Fruit fly (Drosophila melanogaster) whole organism, embryonic: ENCODE measurements around the gene CG32379.

Experiments
- Abd-B ChIP-seq: fragments of 200-800 bp; sonication (Bioruptor generic); optimal IDR thresholded peaks from 2 replicates; lab custom pipeline; 2018; ENCODE audit warnings: missing biosample characterization, mild to moderate bottlenecking, missing genetic modification characterization, moderate library complexity
- CG13424 ChIP-seq: fragments of 200-800 bp; sonication (Bioruptor generic); optimal IDR thresholded peaks from 2 replicates; lab custom pipeline; 2019; ENCODE audit warnings: missing biosample characterization, mild to moderate bottlenecking, missing genetic modification characterization, moderate library complexity
- CG17186 ChIP-seq: fragments of 200-800 bp; sonication (Bioruptor generic); optimal IDR thresholded peaks from 3 replicates; lab custom pipeline; 2017; ENCODE audit warnings: missing biosample characterization, missing genetic modification reagents, missing genetic modification characterization
- CG17802 ChIP-seq: fragments of 200-800 bp; sonication (Bioruptor generic); optimal IDR thresholded peaks from 2 replicates; lab custom pipeline; 2018; ENCODE audit warnings: missing biosample characterization, mild to moderate bottlenecking, missing genetic modification characterization, moderate library complexity
- CG1832 ChIP-seq: fragments of 200-800 bp; sonication (Bioruptor generic); optimal IDR thresholded peaks from 2 replicates; lab custom pipeline; 2017; ENCODE audit warnings: missing biosample characterization, mild to moderate bottlenecking, missing genetic modification characterization, inconsistent platforms
- CG18619 ChIP-seq: fragments of 200-800 bp; sonication (Bioruptor generic); optimal IDR thresholded peaks from 3 replicates; lab custom pipeline; 2017; ENCODE audit warnings: missing biosample characterization, mild to moderate bottlenecking, missing genetic modification characterization
- CG30431 ChIP-seq: fragments of 200-800 bp; sonication (Bioruptor generic); optimal IDR thresholded peaks from 2 replicates; lab custom pipeline; 2017; ENCODE audit warnings: missing biosample characterization, missing genetic modification characterization
- CG33557 ChIP-seq: fragments of 200-800 bp; sonication (Bioruptor generic); optimal IDR thresholded peaks from 2 replicates; lab custom pipeline; 2019; ENCODE audit warnings: missing biosample characterization, mild to moderate bottlenecking, missing genetic modification characterization, moderate library complexity
- CG4328 ChIP-seq: fragments of 200-800 bp; sonication (Bioruptor generic); optimal IDR thresholded peaks from 3 replicates; lab custom pipeline; 2017; ENCODE audit warnings: missing biosample characterization, missing genetic modification reagents, missing genetic modification characterization
- CG4424 ChIP-seq: fragments of 200-800 bp; sonication (Bioruptor generic); optimal IDR thresholded peaks from 3 replicates; lab custom pipeline; 2016; ENCODE audit warnings: missing biosample characterization, missing genetic modification characterization
- CG5180 ChIP-seq: fragments of 200-800 bp; sonication (Bioruptor generic); optimal IDR thresholded peaks from 3 replicates; lab custom pipeline; 2017; ENCODE audit warnings: missing biosample characterization, missing genetic modification characterization, mild to moderate bottlenecking, moderate library complexity, missing genetic modification reagents
- CG6765 ChIP-seq: fragments of 200-800 bp; sonication (Bioruptor generic); optimal IDR thresholded peaks from 3 replicates; lab custom pipeline; 2017; ENCODE audit warnings: missing biosample characterization, mild to moderate bottlenecking, missing genetic modification characterization
- CG6791 ChIP-seq: fragments of 200-800 bp; sonication (Bioruptor generic); IDR thresholded peaks from 3 replicates; pipeline ENCODE4 v1.3.6; 2022; ENCODE audit warnings: missing biosample characterization, missing genetic modification characterization; ENCODE audit not compliant: partially characterized antibody
- CG6813 ChIP-seq: fragments of 200-800 bp; sonication (Bioruptor generic); optimal IDR thresholded peaks from 2 replicates; lab custom pipeline; 2017; ENCODE audit warnings: missing biosample characterization, missing genetic modification characterization, mild to moderate bottlenecking, moderate library complexity, missing genetic modification reagents
- CG7786 ChIP-seq: fragments of 200-800 bp; sonication (Bioruptor generic); optimal IDR thresholded peaks from 2 replicates; lab custom pipeline; 2016; ENCODE audit warnings: missing biosample characterization, missing genetic modification characterization
- CG8388 ChIP-seq: fragments of 200-800 bp; sonication (Bioruptor generic); optimal IDR thresholded peaks from 2 replicates; lab custom pipeline; 2019; ENCODE audit warnings: missing biosample characterization, mild to moderate bottlenecking, missing genetic modification characterization, moderate library complexity
- CG8944 ChIP-seq: fragments of 200-800 bp; sonication (Bioruptor generic); optimal IDR thresholded peaks from 3 replicates; lab custom pipeline; 2016; ENCODE audit warnings: missing biosample characterization, missing genetic modification characterization
- D19A ChIP-seq: fragments of 200-800 bp; optimal IDR thresholded peaks from 3 replicates; lab custom pipeline; 2019; ENCODE audit warnings: missing biosample characterization, mild to moderate bottlenecking, missing genetic modification characterization, moderate library complexity
- Hr39 ChIP-seq: fragments of >200 bp; optimal IDR thresholded peaks from 2 replicates; lab custom pipeline; 2017
- Lhr ChIP-seq: fragments of 200-800 bp; sonication (Bioruptor generic); optimal IDR thresholded peaks from 3 replicates; lab custom pipeline; 2017; ENCODE audit warnings: mild to moderate bottlenecking, missing biosample characterization, missing genetic modification reagents, missing genetic modification characterization
- Meics ChIP-seq: fragments of 200-800 bp; sonication (Bioruptor generic); optimal IDR thresholded peaks from 2 replicates; lab custom pipeline; 2017; ENCODE audit warnings: missing biosample characterization, mild to moderate bottlenecking, missing genetic modification characterization
- Trl ChIP-seq, 3 experiments: fragments of >200 bp in 2 of 3; fragments of 200-800 bp in 1 of 3; sonication (Bioruptor generic) in 1 of 3; optimal IDR thresholded peaks; 2 replicates in 1 of 3; 3 replicates in 2 of 3; lab custom pipeline; 2016 to 2017; ENCODE audit warnings: missing biosample characterization in 1 of 3, missing genetic modification characterization in 1 of 3
- al ChIP-seq: fragments of 200-800 bp; sonication (Bioruptor generic); IDR thresholded peaks from 2 replicates; pipeline ENCODE4 v1.3.6; 2022; ENCODE audit warnings: missing biosample characterization, missing genetic modification characterization
- bcd ChIP-seq: fragments of 200-800 bp; sonication (Bioruptor generic); optimal IDR thresholded peaks from 2 replicates; lab custom pipeline; 2017; ENCODE audit warnings: missing biosample characterization, mild to moderate bottlenecking, missing genetic modification characterization
- chif ChIP-seq, 2 experiments: fragments of 200-800 bp; sonication (Bioruptor generic); optimal IDR thresholded peaks; 3 replicates each; lab custom pipeline; 2016; ENCODE audit warnings: missing biosample characterization in 2 of 2, missing genetic modification characterization in 2 of 2
- ci ChIP-seq: fragments of 200-800 bp; sonication (Bioruptor generic); IDR thresholded peaks from 3 replicates; pipeline ENCODE4 v1.3.6; 2022; ENCODE audit warnings: missing biosample characterization, missing genetic modification characterization
- croc ChIP-seq: fragments of 200-800 bp; sonication (Bioruptor generic); conservative IDR thresholded peaks from 3 replicates; pipeline ENCODE4 v1.3.6; 2022; ENCODE audit warnings: missing biosample characterization, missing genetic modification characterization
- crol ChIP-seq: fragments of 200-800 bp; sonication (Bioruptor generic); IDR thresholded peaks from 2 replicates; pipeline ENCODE4 v1.3.6; 2022; ENCODE audit warnings: missing biosample characterization, missing genetic modification characterization
- dan ChIP-seq: fragments of 200-800 bp; sonication (Bioruptor generic); IDR thresholded peaks from 2 replicates; pipeline ENCODE4 v1.3.6; 2022; ENCODE audit warnings: missing biosample characterization, missing genetic modification characterization
- dmrt99B ChIP-seq: fragments of 200-800 bp; sonication (Bioruptor generic); optimal IDR thresholded peaks from 2 replicates; lab custom pipeline; 2018; ENCODE audit warnings: missing biosample characterization, mild to moderate bottlenecking, missing genetic modification characterization, moderate library complexity
- emc ChIP-seq: fragments of 200-800 bp; sonication (Bioruptor generic); optimal IDR thresholded peaks from 2 replicates; lab custom pipeline; 2016; ENCODE audit warnings: missing biosample characterization, missing genetic modification characterization
- eve ChIP-seq, 2 experiments: fragments of >200 bp; optimal IDR thresholded peaks; 2 replicates each; lab custom pipeline; 2017; ENCODE audit warnings: missing biosample characterization in 2 of 2, missing genetic modification characterization in 2 of 2
- fd3F ChIP-seq: fragments of 200-800 bp; sonication (Bioruptor generic); optimal IDR thresholded peaks from 2 replicates; lab custom pipeline; 2018; ENCODE audit warnings: missing biosample characterization, mild to moderate bottlenecking, missing genetic modification characterization, moderate library complexity
- fru ChIP-seq: fragments of >200 bp; optimal IDR thresholded peaks from 2 replicates; lab custom pipeline; 2017
- ftz-f1 ChIP-seq: fragments of 200-800 bp; sonication (Bioruptor generic); optimal IDR thresholded peaks from 2 replicates; lab custom pipeline; 2016; ENCODE audit warnings: missing biosample characterization, missing genetic modification characterization
- gem ChIP-seq: fragments of 200-800 bp; sonication (Bioruptor generic); optimal IDR thresholded peaks from 2 replicates; lab custom pipeline; 2019; ENCODE audit warnings: missing biosample characterization, mild to moderate bottlenecking, missing genetic modification characterization, moderate library complexity
- hb ChIP-seq: fragments of 200-800 bp; sonication (Bioruptor generic); IDR thresholded peaks from 3 replicates; pipeline ENCODE4 v1.3.6; 2022; ENCODE audit warnings: missing biosample characterization, missing genetic modification characterization; ENCODE audit not compliant: partially characterized antibody
- knrl ChIP-seq: fragments of 200-800 bp; sonication (Bioruptor generic); IDR thresholded peaks from 3 replicates; pipeline ENCODE4 v1.3.6; 2022; ENCODE audit warnings: missing biosample characterization, missing genetic modification characterization; ENCODE audit not compliant: partially characterized antibody
- lilli ChIP-seq: fragments of 200-800 bp; sonication (Bioruptor generic); optimal IDR thresholded peaks from 3 replicates; lab custom pipeline; 2016; ENCODE audit warnings: missing biosample characterization, missing genetic modification characterization
- mld ChIP-seq: fragments of 200-800 bp; sonication (Bioruptor generic); IDR thresholded peaks from 3 replicates; pipeline ENCODE4 v1.3.6; 2022; ENCODE audit warnings: missing biosample characterization, missing genetic modification characterization; ENCODE audit not compliant: partially characterized antibody
- nerfin-2 ChIP-seq: fragments of 200-800 bp; sonication (Bioruptor generic); IDR thresholded peaks from 2 replicates; pipeline ENCODE4 v1.3.6; 2022; ENCODE audit warnings: missing biosample characterization, missing genetic modification characterization; ENCODE audit not compliant: partially characterized antibody
- onecut ChIP-seq: fragments of 200-800 bp; sonication (Bioruptor generic); IDR thresholded peaks from 2 replicates; pipeline ENCODE4 v1.3.6; 2022; ENCODE audit warnings: missing biosample characterization, missing genetic modification characterization
- p53 ChIP-seq: fragments of 200-800 bp; sonication (Bioruptor generic); optimal IDR thresholded peaks from 2 replicates; lab custom pipeline; 2016; ENCODE audit warnings: missing biosample characterization, missing genetic modification characterization
- prd ChIP-seq, 3 experiments: fragments of >200 bp in 2 of 3; fragments of 200-800 bp in 1 of 3; sonication (Bioruptor generic) in 1 of 3; optimal IDR thresholded peaks in 2 of 3; IDR thresholded peaks in 1 of 3; 2 replicates in 2 of 3; 3 replicates in 1 of 3; pipeline versions ENCODE4 v1.3.6 to Lab custom; 2017 to 2022; ENCODE audit warnings: missing biosample characterization in 1 of 3, missing genetic modification characterization in 1 of 3
- sens-2 ChIP-seq: fragments of 200-800 bp; sonication (Bioruptor generic); IDR thresholded peaks from 2 replicates; pipeline ENCODE4 v1.3.6; 2022; ENCODE audit warnings: missing biosample characterization, missing genetic modification characterization
- sisA ChIP-seq: fragments of 200-800 bp; sonication (Bioruptor generic); IDR thresholded peaks from 2 replicates; pipeline ENCODE4 v1.3.6; 2022; ENCODE audit warnings: missing biosample characterization, missing genetic modification characterization
- slou ChIP-seq: fragments of 200-800 bp; sonication (Bioruptor generic); optimal IDR thresholded peaks from 3 replicates; lab custom pipeline; 2016; ENCODE audit warnings: missing biosample characterization, missing genetic modification characterization
- tna ChIP-seq: fragments of 200-800 bp; sonication (Bioruptor generic); IDR thresholded peaks from 2 replicates; pipeline ENCODE4 v1.3.6; 2022; ENCODE audit warnings: missing biosample characterization, missing genetic modification characterization; ENCODE audit not compliant: partially characterized antibody
- zen2 ChIP-seq: fragments of 200-800 bp; sonication (Bioruptor generic); IDR thresholded peaks from 3 replicates; pipeline ENCODE4 v1.3.6; 2022; ENCODE audit warnings: missing biosample characterization, missing genetic modification characterization; ENCODE audit not compliant: partially characterized antibody
- zf30C ChIP-seq: fragments of 200-800 bp; sonication (Bioruptor generic); optimal IDR thresholded peaks from 3 replicates; lab custom pipeline; 2018; ENCODE audit warnings: missing biosample characterization, mild to moderate bottlenecking, missing genetic modification characterization

Gene CG32379

DNA sequence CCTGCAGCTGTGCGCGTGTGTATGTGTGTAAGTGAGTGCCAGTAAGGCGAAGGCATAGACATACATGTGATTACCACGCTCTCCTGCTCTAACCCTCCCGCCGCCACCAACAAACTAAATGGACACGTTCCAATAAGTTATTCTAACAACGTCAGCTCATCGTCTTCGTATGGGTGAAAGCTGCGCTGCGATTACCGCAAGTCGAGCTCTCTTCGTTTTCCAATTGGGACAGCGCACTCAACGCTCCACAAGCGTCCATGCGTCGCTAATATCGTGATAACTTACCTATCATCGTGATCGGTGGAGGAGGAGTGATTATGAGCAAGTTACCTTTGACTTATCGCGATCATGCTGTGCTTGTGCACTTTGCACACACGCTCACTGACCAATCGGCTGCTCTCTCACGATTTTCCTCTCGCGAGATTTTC is 35.0 kb upstream of the CG32379 start (continued):
- TF ChIP-seq Trl (optimal IDR thresholded peaks at IDR 0.05; lab: Kevin White, UChicago), result peak; percentile 45 to 57
- no peak for TF ChIP-seq Trl (GFP tag; optimal IDR thresholded peaks at IDR 0.05; lab: Kevin White, UChicago)
- no peak for TF ChIP-seq sens-2 (GFP tag; lab: Robert Waterston, UW)
- no peak for TF ChIP-seq croc (GFP tag; lab: Robert Waterston, UW)
- no peak for TF ChIP-seq D19A (tag; lab: Kevin White, UChicago)
- no peak for TF ChIP-seq CG30431 (GFP tag; lab: Kevin White, UChicago)
- TF ChIP-seq zf30C (GFP tag; lab: Kevin White, UChicago), result no peak
- no peak for TF ChIP-seq zen2
- no peak for TF ChIP-seq bcd (GFP tag; lab: Kevin White, UChicago)
- TF ChIP-seq CG8388, result no peak
- TF ChIP-seq gem (tag; lab: Kevin White, UChicago), result no peak
- TF ChIP-seq hb (GFP tag; lab: Robert Waterston, UW), result no peak
- TF ChIP-seq CG33557, result no peak
- TF ChIP-seq al, result no peak
- no peak for TF ChIP-seq prd (optimal IDR thresholded peaks at IDR 0.05; lab: Kevin White, UChicago)
- peak; percentile 32; the same call in 1 of the 3 replicates for TF ChIP-seq prd (GFP tag; IDR thresholded peaks at IDR 0.05; lab: Robert Waterston, UW)
- TF ChIP-seq emc (GFP tag; lab: Kevin White, UChicago), result no peak
- TF ChIP-seq Hr39 (lab: Kevin White, UChicago), result no peak
- TF ChIP-seq lilli, result no peak
- TF ChIP-seq CG1832 (GFP tag; lab: Kevin White, UChicago), result peak; percentile 22
- no peak for TF ChIP-seq nerfin-2 (GFP tag; lab: Robert Waterston, UW)
- no peak for TF ChIP-seq CG17802 (tag; lab: Kevin White, UChicago)
- no peak for TF ChIP-seq Lhr (GFP tag; lab: Kevin White, UChicago)
- no peak for TF ChIP-seq knrl (GFP tag; lab: Robert Waterston, UW)
- TF ChIP-seq dmrt99B (tag; lab: Kevin White, UChicago), result peak; percentile 32
- TF ChIP-seq tna (GFP tag; lab: Robert Waterston, UW), result no peak
- no peak for TF ChIP-seq chif (GFP tag; optimal IDR thresholded peaks at IDR 0.05; lab: Kevin White, UChicago)
- TF ChIP-seq eve (GFP tag; optimal IDR thresholded peaks at IDR 0.05; lab: Kevin White, UChicago), result no peak
- peak; percentile 91 for TF ChIP-seq crol
- no peak for TF ChIP-seq ftz-f1 (GFP tag; lab: Kevin White, UChicago)
- TF ChIP-seq CG17186, result no peak
- TF ChIP-seq ci (GFP tag; lab: Robert Waterston, UW), result peak; percentile 59; the same call in 2 of the 3 replicates
- no peak for TF ChIP-seq CG8944 (GFP tag; lab: Kevin White, UChicago)
- TF ChIP-seq onecut (GFP tag; lab: Robert Waterston, UW), result peak; percentile 71
- peak; percentile 56 for TF ChIP-seq Meics (GFP tag; lab: Kevin White, UChicago)
- no peak for TF ChIP-seq sisA (GFP tag; lab: Robert Waterston, UW)
- no peak for TF ChIP-seq CG6791
- TF ChIP-seq CG6765 (GFP tag; lab: Kevin White, UChicago), result no peak
- no peak for TF ChIP-seq dan
- no peak for TF ChIP-seq CG18619 (GFP tag; lab: Kevin White, UChicago)
- no peak for TF ChIP-seq CG5180 (GFP tag; lab: Kevin White, UChicago)
- no peak for TF ChIP-seq fru (lab: Kevin White, UChicago)
- peak; percentile 18 for TF ChIP-seq CG6813 (GFP tag; lab: Kevin White, UChicago)
- TF ChIP-seq p53 (GFP tag; lab: Kevin White, UChicago), result no peak
- TF ChIP-seq CG13424 (tag; lab: Kevin White, UChicago), result no peak
- TF ChIP-seq CG4424 (GFP tag; lab: Kevin White, UChicago), result no peak
- no peak for TF ChIP-seq slou (GFP tag; lab: Kevin White, UChicago)
- TF ChIP-seq fd3F (GFP tag; lab: Kevin White, UChicago), result no peak
- TF ChIP-seq CG7786 (GFP tag; lab: Kevin White, UChicago), result no peak
- no peak for TF ChIP-seq CG4328 (GFP tag; lab: Kevin White, UChicago)
- no peak for TF ChIP-seq Abd-B (GFP tag; lab: Kevin White, UChicago)
- TF ChIP-seq mld (GFP tag; lab: Robert Waterston, UW), result no peak
